Worm (Caenorhabditis elegans) whole organism, dauer: ENCODE results near the gene H28G03.2.

ENCODE experiments used
- unc-62 ChIP-seq: sonication (generic microtip); optimal IDR thresholded peaks from 2 replicates; lab custom pipeline; 2017; ENCODE audit warnings: missing biosample characterization, missing genetic modification reagents, missing genetic modification characterization

Gene H28G03.2

DNA sequence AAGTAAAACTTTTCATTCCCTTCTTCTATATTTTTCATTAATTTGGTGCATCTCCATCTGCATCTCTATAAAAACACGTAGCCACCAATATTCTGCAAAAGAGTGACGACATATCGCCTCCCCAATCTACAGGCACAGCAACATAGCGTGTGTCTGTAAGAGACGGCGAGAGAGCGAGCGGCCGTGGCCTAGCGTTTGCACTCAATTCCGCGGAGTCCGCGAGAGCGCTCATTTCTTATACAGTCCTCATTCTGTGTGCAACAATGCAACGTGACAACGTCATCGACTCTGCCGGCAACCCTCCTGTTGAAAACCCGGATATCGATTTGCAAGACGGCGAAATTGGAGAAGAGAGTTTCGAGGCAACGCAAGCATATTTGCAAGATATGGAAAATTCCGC, at the start of gene H28G03.2:
H28G03.2 (plus strand) TSS at position 200 of the 400 bp plus-strand sequence.
- no peak for TF ChIP-seq unc-62

DNA sequence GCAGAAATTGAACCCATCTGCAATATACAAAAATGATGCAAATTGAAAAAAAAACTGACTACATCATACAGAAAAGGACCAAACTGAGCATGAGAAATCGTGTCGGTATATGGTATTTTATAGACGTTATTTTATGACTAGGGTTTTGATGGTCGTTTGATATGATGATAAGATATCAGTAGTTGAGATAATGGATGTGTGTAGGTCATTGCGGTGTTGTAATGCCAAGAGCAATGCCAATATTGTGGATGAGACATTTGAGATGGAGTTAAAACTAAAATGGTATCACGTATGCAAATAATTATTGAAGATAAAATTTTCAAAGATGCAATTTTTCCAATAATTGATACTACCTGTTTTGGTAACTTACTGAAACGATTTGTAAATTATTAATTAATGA, 45.9 kb upstream of the H28G03.2 start, which contains the start of gene C31H2.4:
C31H2.4 (minus strand) TSS at position 19 of the 400 bp plus-strand sequence.
- TF ChIP-seq unc-62 = no peak

DNA sequence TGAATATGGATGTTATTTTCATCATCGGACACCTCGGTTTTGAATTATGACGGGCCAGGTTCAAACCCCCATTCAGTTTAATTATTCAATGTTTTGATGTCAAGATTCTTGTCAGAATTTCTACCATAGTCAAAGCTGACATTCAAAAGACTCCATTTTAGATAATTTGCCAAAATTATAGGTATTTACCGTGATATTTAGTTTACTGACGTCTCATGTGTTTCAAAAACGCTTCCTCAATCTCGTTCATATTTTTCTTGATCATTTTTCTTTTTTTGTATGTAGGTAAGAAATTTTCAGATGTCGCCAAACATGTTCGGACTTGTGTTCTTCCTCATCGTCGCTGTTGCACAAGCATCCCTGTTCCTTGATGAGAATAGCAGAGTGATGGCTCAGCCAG, 42.8 kb upstream of the H28G03.2 start, which contains the start of gene EGAP5.1:
EGAP5.1 (plus strand) TSS at position 301 of the 400 bp plus-strand sequence.
- no peak for TF ChIP-seq unc-62

DNA sequence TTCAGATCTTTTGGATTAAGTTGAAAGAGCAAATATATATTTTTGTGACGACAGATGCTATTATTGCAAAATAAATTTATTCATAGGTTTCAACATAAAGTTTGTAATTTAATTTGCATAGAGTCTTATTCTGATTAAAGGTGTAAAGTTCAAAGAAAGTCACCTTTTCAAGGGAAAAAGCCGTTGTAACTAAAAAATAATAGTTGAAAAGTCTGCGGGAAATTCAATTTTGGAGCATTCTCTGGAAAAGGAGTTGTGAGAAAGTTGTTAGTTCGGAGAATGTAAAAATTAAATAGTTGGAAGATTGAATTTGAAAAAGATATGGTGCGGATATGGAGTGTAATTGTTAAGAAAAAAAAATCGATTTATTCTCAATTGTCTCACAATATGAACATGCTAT, 41.5 kb upstream of the H28G03.2 start:
- TF ChIP-seq unc-62 = no peak

DNA sequence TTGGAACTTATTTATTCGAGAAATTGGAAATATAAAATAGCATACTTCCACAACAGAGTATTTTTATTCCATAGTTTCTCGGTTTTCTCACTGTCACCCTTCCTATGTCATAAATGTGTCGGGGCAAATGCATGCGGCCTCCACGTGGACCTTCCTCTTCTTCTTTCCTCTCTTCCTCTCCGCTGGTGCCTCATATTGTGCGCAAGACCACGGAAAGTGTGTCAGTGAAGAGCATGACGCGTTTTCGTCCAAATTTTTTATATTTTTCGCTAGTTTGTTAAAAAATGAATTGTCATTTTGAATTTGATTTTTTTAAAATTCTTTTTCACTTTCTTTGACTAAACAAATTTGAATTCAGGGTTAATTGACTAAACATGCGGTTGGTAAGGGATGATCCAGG, 40.5 kb upstream of the H28G03.2 start, which contains the start of gene mans-3:
mans-3 (plus strand) TSS at position 359 of the 400 bp plus-strand sequence.
- no peak for TF ChIP-seq unc-62

DNA sequence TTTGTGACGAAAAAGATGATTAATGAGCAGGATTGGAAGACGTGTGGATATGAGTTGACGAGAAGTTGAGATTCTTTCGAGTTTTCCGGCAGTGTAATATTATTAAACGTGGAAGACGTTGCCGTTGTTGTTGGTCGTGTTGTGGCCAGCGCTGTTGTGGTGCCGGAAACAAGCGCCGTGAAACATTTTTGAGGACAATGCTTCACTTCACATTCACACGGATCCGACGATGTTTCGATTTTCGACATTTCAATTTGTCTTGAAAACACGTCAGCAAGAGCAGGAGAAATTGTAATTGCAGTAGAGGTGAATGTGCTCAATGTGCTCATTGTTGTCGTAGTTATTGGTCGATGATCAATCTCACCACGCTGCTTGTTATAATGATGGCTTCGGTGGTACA, 36.8 kb upstream of the H28G03.2 start:
- no peak for TF ChIP-seq unc-62

DNA sequence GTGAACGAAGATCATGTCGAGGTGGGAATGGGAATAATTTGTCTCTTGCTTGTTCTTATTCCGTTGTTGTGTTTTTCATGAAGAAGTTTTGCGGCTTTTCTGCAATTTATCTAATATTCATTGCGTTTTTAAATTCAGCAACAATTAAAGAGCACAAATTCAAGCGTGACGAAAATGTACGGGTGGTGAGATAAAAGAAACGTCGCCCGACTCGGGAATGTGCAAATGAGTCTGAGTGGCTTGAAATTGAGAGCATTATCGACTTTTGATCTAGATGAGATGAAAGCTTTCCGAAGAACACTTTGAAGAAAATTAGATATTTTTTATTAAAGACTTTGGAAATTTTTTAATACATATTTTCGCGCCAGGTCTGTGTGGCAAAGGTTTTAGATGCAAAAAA, 34.5 kb upstream of the H28G03.2 start, which contains the start of gene T03G11.10:
T03G11.10 (minus strand) TSS at position 101 of the 400 bp plus-strand sequence.
- TF ChIP-seq unc-62 = no peak

DNA sequence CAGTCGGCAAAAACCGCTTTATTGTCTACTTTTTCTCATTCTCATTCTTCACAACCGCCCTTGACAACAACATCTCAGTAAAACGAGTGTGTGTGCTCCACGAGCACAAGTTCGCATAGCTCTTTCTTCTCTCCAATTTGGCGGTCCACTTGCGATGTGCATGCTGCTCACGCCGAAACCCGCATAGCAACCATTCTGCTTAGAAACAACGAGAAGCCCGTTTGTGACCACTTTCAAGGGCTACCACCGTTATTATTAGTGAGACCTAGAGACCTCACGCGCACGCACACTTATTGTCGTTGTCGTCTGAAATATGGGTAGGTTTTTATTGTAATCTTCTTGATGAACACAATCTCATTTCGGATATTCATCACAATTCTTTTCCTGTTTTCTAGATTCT, 31.3 kb upstream of the H28G03.2 start, which contains the start of gene zchc-1A:
zchc-1A (plus strand) TSS at position 114 of the 400 bp plus-strand sequence.
- TF ChIP-seq unc-62 = no peak

DNA sequence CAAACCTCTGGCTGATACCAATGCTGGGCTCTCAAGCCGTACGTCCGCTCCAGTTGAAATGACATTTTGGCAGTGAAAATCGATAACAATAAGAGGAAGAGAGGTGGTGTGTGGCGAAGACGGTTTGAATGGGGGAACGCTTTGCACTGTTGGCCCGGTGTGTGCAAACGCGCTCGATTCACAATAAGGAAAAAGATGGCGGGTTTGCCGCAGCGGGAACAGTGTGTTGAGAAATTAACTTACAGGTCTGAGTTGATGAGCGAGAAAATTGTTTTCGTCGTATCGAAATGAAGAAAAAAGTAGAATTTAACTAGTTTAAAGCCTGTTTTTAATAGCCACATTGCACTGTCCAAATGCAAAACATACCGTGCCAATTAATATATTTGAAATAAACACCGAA, 26.5 kb upstream of the H28G03.2 start, which contains the start of gene metl-9:
metl-9 (minus strand) TSS at position 101 of the 400 bp plus-strand sequence.
- no peak for TF ChIP-seq unc-62

DNA sequence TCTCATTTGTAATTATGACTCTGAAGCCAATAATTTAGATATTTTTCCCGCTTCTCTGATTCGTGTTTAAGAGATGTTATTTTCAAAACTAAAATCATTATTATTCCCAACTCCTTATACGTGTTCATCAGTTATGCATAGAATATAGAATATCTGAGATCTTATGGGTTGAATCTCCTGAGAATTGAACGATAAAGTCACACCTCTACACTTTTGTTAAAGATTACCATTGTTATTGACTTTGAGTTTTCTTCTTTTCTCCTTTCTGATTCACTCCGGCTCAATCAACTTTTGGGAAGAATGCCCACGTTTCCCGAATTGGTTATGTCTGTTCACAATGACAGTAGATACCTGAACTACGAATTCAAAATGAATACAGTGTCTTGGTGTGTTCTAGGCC, 25.7 kb upstream of the H28G03.2 start, which contains the start of gene sru-48:
sru-48 (plus strand) TSS at position 301 of the 400 bp plus-strand sequence.
- TF ChIP-seq unc-62 = no peak

DNA sequence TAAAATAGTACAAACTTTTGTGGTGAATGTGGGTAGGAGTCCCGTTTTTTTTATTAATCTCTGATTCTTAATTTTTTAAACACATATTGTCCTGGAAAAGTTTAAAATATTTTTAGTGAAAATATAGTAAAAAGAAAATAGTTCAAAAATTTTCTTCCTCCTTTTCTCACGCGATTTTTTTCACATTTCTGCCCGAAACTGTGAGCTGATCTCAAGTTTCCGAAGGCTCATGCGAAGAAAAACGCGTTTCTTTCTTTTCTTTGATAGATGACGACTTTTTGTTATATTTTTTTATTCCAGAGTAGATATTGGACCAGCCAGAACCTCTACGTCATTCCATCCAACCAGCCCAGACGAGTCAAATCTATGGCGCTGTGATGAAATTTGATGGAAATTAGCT, 21.6 kb upstream of the H28G03.2 start, which contains the start of gene T03G11.9:
T03G11.9 (plus strand) TSS at position 301 of the 400 bp plus-strand sequence.
- TF ChIP-seq unc-62 = no peak

DNA sequence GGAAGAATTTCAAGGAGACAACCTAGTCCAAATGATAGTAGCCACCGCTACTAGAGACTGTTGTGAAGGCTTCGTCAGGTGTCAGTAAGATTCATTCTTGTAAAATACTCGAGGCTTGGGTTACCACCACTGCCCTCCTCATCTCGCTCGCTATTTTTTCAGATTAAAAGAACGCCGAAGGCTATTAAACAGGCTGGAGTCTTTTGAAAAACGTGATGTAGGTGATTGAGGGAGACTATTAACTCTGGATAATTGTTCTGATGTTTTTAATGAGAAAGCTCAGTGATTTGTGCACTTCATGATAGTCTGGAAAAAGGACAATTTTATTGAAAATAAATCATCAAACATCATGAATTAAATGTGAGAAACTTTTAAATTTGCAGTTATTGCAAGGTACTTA, 16.6 kb upstream of the H28G03.2 start, which contains the start of gene zig-6:
zig-6 (minus strand) TSS at position 101 of the 400 bp plus-strand sequence.
- TF ChIP-seq unc-62 = no peak

DNA sequence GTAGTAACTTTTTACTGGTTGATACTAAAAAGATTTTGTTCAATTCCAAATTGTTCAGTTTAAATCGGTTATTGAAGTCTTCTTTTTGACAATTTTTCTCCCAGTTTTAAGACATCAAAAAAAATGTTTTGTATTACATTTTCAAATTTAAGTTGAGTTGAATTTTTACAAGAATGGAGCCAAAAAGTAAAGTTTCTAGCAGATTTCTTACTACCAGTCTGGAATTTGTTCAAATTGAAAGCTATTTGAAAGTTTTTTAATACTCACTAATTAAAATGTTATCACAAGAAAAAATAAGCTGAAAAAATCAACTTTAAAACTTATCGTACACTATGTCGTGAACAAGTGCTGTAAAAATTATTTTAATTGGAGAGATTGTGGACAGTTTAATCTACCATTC, 15.5 kb upstream of the H28G03.2 start:
- no peak for TF ChIP-seq unc-62

DNA sequence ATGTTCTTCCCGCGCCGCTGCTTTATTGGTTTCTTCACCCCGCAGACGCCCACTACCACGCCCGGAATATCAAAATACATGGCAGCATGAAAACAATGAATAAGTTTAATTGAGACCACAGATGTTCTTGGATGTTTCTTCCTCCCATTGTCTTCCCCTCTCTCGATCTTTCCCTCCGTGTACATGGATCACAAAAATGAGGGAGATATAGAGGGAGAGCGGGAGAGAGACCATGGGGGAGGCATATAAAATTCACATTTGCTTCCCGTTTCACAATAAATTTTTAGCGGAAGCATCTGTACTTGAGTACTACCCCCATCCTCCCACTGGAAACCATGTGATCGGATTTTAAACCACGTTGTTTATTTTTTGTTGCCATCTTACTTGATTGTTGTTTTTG, 12.2 kb upstream of the H28G03.2 start:
- no peak for TF ChIP-seq unc-62

DNA sequence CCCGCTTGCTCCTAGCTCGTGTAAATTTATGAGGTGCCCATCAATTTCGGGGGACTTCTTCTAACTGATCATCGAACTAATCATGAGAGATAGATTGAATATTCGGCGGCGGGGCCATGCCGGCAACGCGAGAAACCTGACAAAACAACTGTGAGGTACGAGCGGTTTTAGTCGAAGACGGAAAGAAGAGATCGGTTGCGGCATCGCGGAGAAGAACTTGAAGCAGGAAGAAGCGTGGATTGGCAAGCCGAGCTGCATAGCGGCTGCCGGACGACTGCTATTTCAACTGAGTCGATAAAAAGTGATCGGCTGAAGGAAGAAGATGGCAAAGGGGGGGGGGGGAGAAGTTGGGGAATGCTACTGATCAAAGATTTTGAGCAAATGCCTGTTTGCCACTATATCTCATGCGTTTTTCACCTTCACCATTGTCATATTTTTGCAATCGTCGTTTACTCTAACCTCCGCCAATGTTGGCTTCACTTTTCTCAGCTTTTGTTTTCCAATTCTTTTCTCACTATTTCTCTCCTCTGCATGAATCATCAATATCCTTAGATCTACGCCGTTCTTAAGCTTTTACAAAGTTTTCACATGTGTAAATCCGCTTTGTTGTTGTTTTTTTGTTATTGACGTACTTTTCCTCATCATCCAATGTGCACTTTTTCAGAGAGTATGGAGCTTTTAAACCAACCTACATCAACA, 9.9 kb upstream of the H28G03.2 start, which contains the start of gene pqn-62:
pqn-62 (plus strand) TSS at position 649 of the 699 bp plus-strand sequence.
- no peak for TF ChIP-seq unc-62

DNA sequence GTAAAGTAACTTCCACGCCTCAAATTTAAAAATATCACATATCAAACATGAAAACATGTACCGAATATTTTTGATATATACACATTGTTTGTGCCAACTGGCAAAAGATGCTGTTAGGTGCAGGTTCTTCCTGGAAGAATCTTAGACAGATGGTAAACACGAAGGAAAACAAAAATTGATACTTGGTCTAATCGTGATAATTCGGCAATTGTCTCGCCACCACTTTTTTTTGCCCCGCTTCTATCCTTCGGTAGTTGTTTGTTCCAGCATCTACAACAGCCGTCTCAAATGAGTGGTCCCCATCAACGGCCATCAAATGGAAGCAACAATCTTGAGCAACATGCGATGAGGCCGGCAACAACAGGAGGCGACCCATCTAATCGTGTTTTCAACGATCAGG, 8.1 kb upstream of the H28G03.2 start:
- no peak for TF ChIP-seq unc-62

DNA sequence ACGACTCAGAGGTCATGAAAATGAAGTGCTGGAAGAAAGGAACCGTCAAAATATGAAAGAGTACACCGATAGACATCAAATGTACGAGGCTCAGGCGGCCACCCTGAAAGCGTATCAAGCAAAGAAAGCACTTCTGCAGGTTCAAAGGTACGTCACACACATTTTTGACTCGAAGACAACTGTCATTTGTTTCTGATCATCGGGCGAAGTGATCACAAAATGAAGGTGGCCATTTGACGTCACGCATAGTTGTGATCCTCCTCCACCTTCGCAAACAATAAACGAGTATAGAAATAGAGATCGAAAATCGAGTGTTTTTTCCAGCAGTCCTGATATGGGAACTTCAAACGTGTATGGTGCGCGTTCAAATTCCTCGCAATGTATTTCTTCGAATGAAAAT, 6.3 kb upstream of the H28G03.2 start:
- TF ChIP-seq unc-62 = no peak

DNA sequence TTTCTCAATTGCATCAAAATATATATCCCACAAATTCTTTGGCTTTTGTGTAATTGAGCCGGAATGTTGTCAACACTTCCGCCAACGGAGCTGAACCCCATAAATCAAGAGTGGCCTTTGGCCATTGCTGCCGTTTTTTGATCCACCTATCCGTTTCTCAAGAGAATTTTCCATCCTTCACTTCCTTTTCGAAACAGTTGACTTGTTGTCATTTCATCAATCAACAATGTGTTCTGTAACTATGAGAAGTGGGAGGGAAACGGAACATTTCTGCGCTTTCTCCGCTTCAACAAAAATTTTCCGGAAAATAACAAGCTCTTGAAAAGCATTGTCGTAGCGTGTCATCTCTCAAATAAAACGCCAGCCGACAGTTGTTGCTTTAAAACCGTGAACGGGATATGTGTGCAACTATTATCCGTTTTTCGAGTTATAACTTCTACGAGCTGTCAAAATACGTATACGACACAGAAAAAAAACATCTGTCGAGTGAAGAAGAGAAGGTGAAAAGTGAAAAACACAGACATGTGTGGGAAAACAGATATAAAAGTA, 5.7 kb upstream of the H28G03.2 start:
- no peak for TF ChIP-seq unc-62
